Fruit fly (Drosophila melanogaster) whole organism, embryonic: Measurements from ENCODE around the gene kairos.

Source experiments
- Awh ChIP-seq: fragments of 200-800 bp; sonication (Bioruptor generic); IDR thresholded peaks from 2 replicates; pipeline ENCODE4, ENCODE4 v1.3.6; 2022; ENCODE audit warnings: missing biosample characterization, missing genetic modification characterization
- CG11247 ChIP-seq: fragments of 200-800 bp; sonication (Bioruptor generic); IDR thresholded peaks from 2 replicates; pipeline ENCODE4 v1.3.6; 2022; ENCODE audit warnings: missing biosample characterization, missing genetic modification characterization
- CG12155 ChIP-seq: fragments of 200-800 bp; sonication (Bioruptor generic); optimal IDR thresholded peaks from 3 replicates; lab custom pipeline; 2016; ENCODE audit warnings: missing biosample characterization, missing genetic modification characterization
- CG1233 ChIP-seq: fragments of 200-800 bp; sonication (Bioruptor generic); optimal IDR thresholded peaks from 4 replicates; lab custom pipeline; 2018; ENCODE audit warnings: missing biosample characterization, mild to moderate bottlenecking, missing genetic modification characterization
- CG12744 ChIP-seq: fragments of 200-800 bp; sonication (Bioruptor generic); optimal IDR thresholded peaks from 2 replicates; lab custom pipeline; 2016; ENCODE audit warnings: missing biosample characterization, missing genetic modification characterization
- CG15011 ChIP-seq: fragments of 200-800 bp; sonication (Bioruptor generic); optimal IDR thresholded peaks from 3 replicates; lab custom pipeline; 2018; ENCODE audit warnings: missing biosample characterization, mild to moderate bottlenecking, missing genetic modification characterization
- CG1602 ChIP-seq: fragments of 200-800 bp; sonication (Bioruptor generic); optimal IDR thresholded peaks from 3 replicates; lab custom pipeline; 2016; ENCODE audit warnings: missing biosample characterization, missing genetic modification characterization
- CG17829 ChIP-seq: fragments of 200-800 bp; optimal IDR thresholded peaks from 2 replicates; lab custom pipeline; 2019; ENCODE audit warnings: missing biosample characterization, mild to moderate bottlenecking, missing genetic modification characterization, moderate library complexity
- CG18619 ChIP-seq: fragments of 200-800 bp; sonication (Bioruptor generic); optimal IDR thresholded peaks from 3 replicates; lab custom pipeline; 2017; ENCODE audit warnings: missing biosample characterization, mild to moderate bottlenecking, missing genetic modification characterization
- CG2116 ChIP-seq: fragments of 200-800 bp; sonication (Bioruptor generic); optimal IDR thresholded peaks from 3 replicates; lab custom pipeline; 2018; ENCODE audit warnings: missing biosample characterization, mild to moderate bottlenecking, missing genetic modification characterization
- CG2199 ChIP-seq: fragments of 200-800 bp; sonication (Bioruptor generic); IDR thresholded peaks from 3 replicates; pipeline ENCODE4 v1.3.6; 2022; ENCODE audit warnings: missing biosample characterization, missing genetic modification characterization
- CG2712 ChIP-seq: fragments of 200-800 bp; optimal IDR thresholded peaks from 3 replicates; lab custom pipeline; 2019; ENCODE audit warnings: missing biosample characterization, mild to moderate bottlenecking, missing genetic modification characterization, moderate library complexity
- CG31224 ChIP-seq: fragments of 200-800 bp; sonication (Bioruptor generic); IDR thresholded peaks from 2 replicates; pipeline ENCODE4 v1.3.6; 2022; ENCODE audit warnings: missing biosample characterization, missing genetic modification characterization
- CG33557 ChIP-seq: fragments of 200-800 bp; sonication (Bioruptor generic); optimal IDR thresholded peaks from 2 replicates; lab custom pipeline; 2019; ENCODE audit warnings: missing biosample characterization, mild to moderate bottlenecking, missing genetic modification characterization, moderate library complexity
- CG3726 ChIP-seq: fragments of 200-800 bp; sonication (Bioruptor generic); IDR thresholded peaks from 3 replicates; pipeline ENCODE4, ENCODE4 v1.3.6; 2022; ENCODE audit warnings: missing biosample characterization, missing genetic modification characterization
- CG4328 ChIP-seq: fragments of 200-800 bp; sonication (Bioruptor generic); optimal IDR thresholded peaks from 3 replicates; lab custom pipeline; 2017; ENCODE audit warnings: missing biosample characterization, missing genetic modification reagents, missing genetic modification characterization
- CG4617 ChIP-seq: fragments of 200-800 bp; sonication (Bioruptor generic); optimal IDR thresholded peaks from 3 replicates; lab custom pipeline; 2016; ENCODE audit warnings: missing biosample characterization, missing genetic modification characterization, borderline replicate concordance
- CG5953 ChIP-seq: fragments of 200-800 bp; sonication (Bioruptor generic); IDR thresholded peaks from 2 replicates; pipeline ENCODE4 v1.3.6; 2022; ENCODE audit warnings: missing biosample characterization, missing genetic modification characterization
- CG6765 ChIP-seq: fragments of 200-800 bp; sonication (Bioruptor generic); optimal IDR thresholded peaks from 3 replicates; lab custom pipeline; 2017; ENCODE audit warnings: missing biosample characterization, mild to moderate bottlenecking, missing genetic modification characterization
- CG8290 ChIP-seq, 3 experiments: fragments of 200-800 bp; sonication (Bioruptor generic); optimal IDR thresholded peaks; 2 replicates each; lab custom pipeline; 2016 to 2019; ENCODE audit warnings: missing biosample characterization in 3 of 3, missing genetic modification characterization in 3 of 3, mild to moderate bottlenecking in 2 of 3, moderate library complexity in 1 of 3
- Chrac-16 ChIP-seq: fragments of 200-800 bp; sonication (Bioruptor generic); optimal IDR thresholded peaks from 3 replicates; lab custom pipeline; 2016; ENCODE audit warnings: missing biosample characterization, missing genetic modification characterization
- Dfd ChIP-seq, 2 experiments: fragments of >200 bp; optimal IDR thresholded peaks; 2 replicates each; lab custom pipeline; 2017; ENCODE audit warnings: missing biosample characterization in 2 of 2, missing genetic modification characterization in 2 of 2
- Dip2 ChIP-seq: fragments of 200-800 bp; sonication (Bioruptor generic); IDR thresholded peaks from 2 replicates; pipeline ENCODE4 v1.3.6; 2022; ENCODE audit warnings: missing biosample characterization, missing genetic modification characterization
- Fer1 ChIP-seq: fragments of 200-800 bp; sonication (Bioruptor generic); optimal IDR thresholded peaks from 2 replicates; lab custom pipeline; 2017; ENCODE audit warnings: missing biosample characterization, mild to moderate bottlenecking, missing genetic modification characterization
- HLH3B ChIP-seq: fragments of 200-800 bp; sonication (Bioruptor generic); IDR thresholded peaks from 2 replicates; pipeline ENCODE4 v1.3.6; 2022; ENCODE audit warnings: missing biosample characterization, missing genetic modification characterization
- Hand ChIP-seq: fragments of 200-800 bp; sonication (Bioruptor generic); optimal IDR thresholded peaks from 2 replicates; lab custom pipeline; 2017; ENCODE audit warnings: mild to moderate bottlenecking, missing biosample characterization, missing genetic modification reagents, missing genetic modification characterization
- MTF-1 ChIP-seq: fragments of 200-800 bp; sonication (Bioruptor generic); optimal IDR thresholded peaks from 2 replicates; lab custom pipeline; 2018; ENCODE audit warnings: missing biosample characterization, mild to moderate bottlenecking, missing genetic modification characterization, borderline replicate concordance
- Nf-YB ChIP-seq: fragments of 200-800 bp; sonication (Bioruptor generic); optimal IDR thresholded peaks from 3 replicates; lab custom pipeline; 2019; ENCODE audit warnings: missing biosample characterization, mild to moderate bottlenecking, missing genetic modification characterization, moderate library complexity
- NfI ChIP-seq: fragments of 200-800 bp; sonication (Bioruptor generic); optimal IDR thresholded peaks from 3 replicates; lab custom pipeline; 2018; ENCODE audit warnings: missing biosample characterization, mild to moderate bottlenecking, missing genetic modification characterization, moderate library complexity
- Opbp ChIP-seq: fragments of 200-800 bp; sonication (Bioruptor generic); IDR thresholded peaks from 3 replicates; pipeline ENCODE4 v1.3.6; 2022; ENCODE audit warnings: missing biosample characterization, missing genetic modification characterization; ENCODE audit not compliant: partially characterized antibody
- Poxn ChIP-seq: fragments of 200-800 bp; sonication (Bioruptor generic); IDR thresholded peaks from 2 replicates; pipeline ENCODE4 v1.3.6; 2022; ENCODE audit warnings: missing biosample characterization, missing genetic modification characterization
- Sry-δ ChIP-seq: fragments of 200-800 bp; sonication (Bioruptor generic); optimal IDR thresholded peaks from 2 replicates; lab custom pipeline; 2016; ENCODE audit warnings: missing biosample characterization, missing genetic modification characterization
- cas ChIP-seq: fragments of 200-800 bp; sonication (Bioruptor generic); IDR thresholded peaks from 2 replicates; pipeline ENCODE4 v1.3.6; 2022; ENCODE audit warnings: missing biosample characterization, missing genetic modification characterization
- crp ChIP-seq, 2 experiments: fragments of 200-800 bp; sonication (Bioruptor generic); optimal IDR thresholded peaks; 2 replicates in 1 of 2; 3 replicates in 1 of 2; lab custom pipeline; 2017; ENCODE audit warnings: missing biosample characterization in 2 of 2, missing genetic modification characterization in 2 of 2, mild to moderate bottlenecking in 1 of 2, moderate library complexity in 1 of 2
- dati ChIP-seq: fragments of 200-800 bp; sonication (Bioruptor generic); IDR thresholded peaks from 2 replicates; pipeline ENCODE4 v1.3.6; 2022; ENCODE audit warnings: missing biosample characterization, missing genetic modification characterization
- fd64A ChIP-seq: fragments of 200-800 bp; sonication (Bioruptor generic); optimal IDR thresholded peaks from 3 replicates; lab custom pipeline; 2018; ENCODE audit warnings: missing biosample characterization, mild to moderate bottlenecking, missing genetic modification characterization
- fd96Cb ChIP-seq: fragments of 200-800 bp; sonication (Bioruptor generic); optimal IDR thresholded peaks from 2 replicates; lab custom pipeline; 2018; ENCODE audit warnings: missing biosample characterization, mild to moderate bottlenecking, missing genetic modification characterization, moderate library complexity
- gsb ChIP-seq: fragments of 200-800 bp; sonication (Bioruptor generic); IDR thresholded peaks from 2 replicates; pipeline ENCODE4 v1.3.6; 2022; ENCODE audit warnings: missing biosample characterization, missing genetic modification characterization
- kay ChIP-seq: fragments of 200-800 bp; sonication (Bioruptor generic); optimal IDR thresholded peaks from 2 replicates; lab custom pipeline; 2016; ENCODE audit warnings: missing biosample characterization, missing genetic modification characterization
- nom ChIP-seq: fragments of 200-800 bp; sonication (Bioruptor generic); optimal IDR thresholded peaks from 2 replicates; lab custom pipeline; 2017; ENCODE audit warnings: missing biosample characterization, missing genetic modification characterization, mild to moderate bottlenecking, moderate library complexity, missing genetic modification reagents
- pnt ChIP-seq: fragments of 200-800 bp; sonication (Bioruptor generic); optimal IDR thresholded peaks from 3 replicates; lab custom pipeline; 2016; ENCODE audit warnings: missing biosample characterization, missing genetic modification characterization
- repo ChIP-seq: fragments of 200-800 bp; sonication (Bioruptor generic); optimal IDR thresholded peaks from 2 replicates; lab custom pipeline; 2016; ENCODE audit warnings: missing biosample characterization, missing genetic modification characterization
- ro ChIP-seq: fragments of 200-800 bp; sonication (Bioruptor generic); IDR thresholded peaks from 2 replicates; pipeline ENCODE4 v1.3.6; 2022; ENCODE audit warnings: missing biosample characterization, missing genetic modification characterization
- scrt ChIP-seq: fragments of 200-800 bp; sonication (Bioruptor generic); optimal IDR thresholded peaks from 2 replicates; lab custom pipeline; 2018; ENCODE audit warnings: missing biosample characterization, mild to moderate bottlenecking, missing genetic modification characterization, moderate library complexity
- tll ChIP-seq, 2 experiments: fragments of 200-800 bp in 1 of 2; fragments of >200 bp in 1 of 2; sonication (Bioruptor generic) in 1 of 2; optimal IDR thresholded peaks; 2 replicates each; lab custom pipeline; 2017 to 2019; ENCODE audit warnings: missing biosample characterization in 2 of 2, missing genetic modification characterization in 2 of 2, mild to moderate bottlenecking in 1 of 2, moderate library complexity in 1 of 2
- ttk ChIP-seq: fragments of 200-800 bp; sonication (Bioruptor generic); IDR thresholded peaks from 2 replicates; pipeline ENCODE4 v2.1.2; 2022; ENCODE audit warnings: missing biosample characterization, missing genetic modification characterization
- vfl ChIP-seq: fragments of 200-800 bp; sonication (Bioruptor generic); optimal IDR thresholded peaks from 2 replicates; lab custom pipeline; 2016; ENCODE audit warnings: missing biosample characterization, missing genetic modification characterization
- vvl ChIP-seq: fragments of 200-800 bp; sonication (Bioruptor generic); IDR thresholded peaks from 2 replicates; pipeline ENCODE4 v1.3.6; 2022; ENCODE audit warnings: missing biosample characterization, missing genetic modification characterization

kairos gene

dm6 chrX:18297905-18298630 is 57.9 kb downstream of the kairos start (continued):
- TF ChIP-seq CG1602 (GFP tag; lab: Kevin White, UChicago) = no peak
- peak; percentile 75; the same call in 1 of the 2 replicates for TF ChIP-seq Awh (GFP tag; lab: Robert Waterston, UW)
- TF ChIP-seq Opbp (GFP tag; lab: Robert Waterston, UW) = no peak
- no peak for TF ChIP-seq CG17829 (tag; lab: Kevin White, UChicago)
- TF ChIP-seq tll (GFP tag; optimal IDR thresholded peaks at IDR 0.05; lab: Kevin White, UChicago) = peak in 1 of 2 experiments; percentile 4
- no peak for TF ChIP-seq vfl (GFP tag; lab: Kevin White, UChicago)
- no peak for TF ChIP-seq CG2712 (tag; lab: Kevin White, UChicago)
- no peak for TF ChIP-seq Hand (GFP tag; lab: Kevin White, UChicago)
- no peak for TF ChIP-seq vvl
- no peak for TF ChIP-seq cas (GFP tag; lab: Robert Waterston, UW)
- no peak for TF ChIP-seq repo (GFP tag; lab: Kevin White, UChicago)
- TF ChIP-seq CG4328 (GFP tag; lab: Kevin White, UChicago) = no peak
- TF ChIP-seq Sry-δ (GFP tag; lab: Kevin White, UChicago) = no peak
- TF ChIP-seq CG1233 (GFP tag; lab: Kevin White, UChicago) = no peak
- TF ChIP-seq Dfd (GFP tag; optimal IDR thresholded peaks at IDR 0.05; lab: Kevin White, UChicago) = no peak
- TF ChIP-seq Poxn = no peak
- TF ChIP-seq nom (GFP tag; lab: Kevin White, UChicago) = no peak

dm6 chrX:18294031-18294430 is 62.0 kb downstream of the kairos start:
- TF ChIP-seq Dip2 (GFP tag; lab: Robert Waterston, UW) = no peak
- 0 out of 2 replicates have a peak, but pooled peaks have one; percentile 11 for TF ChIP-seq ro (GFP tag; lab: Robert Waterston, UW)
- TF ChIP-seq gsb (GFP tag; lab: Robert Waterston, UW) = peak; percentile 68
- peak; percentile 65; the same call in 1 of the 2 replicates for TF ChIP-seq Awh (GFP tag; lab: Robert Waterston, UW)
- peak; percentile 66 for TF ChIP-seq HLH3B (GFP tag; lab: Robert Waterston, UW)
- TF ChIP-seq CG11247 (GFP tag; lab: Robert Waterston, UW) = peak; percentile 81
- TF ChIP-seq Nf-YB (GFP tag; lab: Kevin White, UChicago) = no peak
- no peak for TF ChIP-seq Fer1 (GFP tag; lab: Kevin White, UChicago)
- TF ChIP-seq Chrac-16 (GFP tag; lab: Kevin White, UChicago) = peak; percentile 44
- peak; percentile 32 for TF ChIP-seq kay (GFP tag; lab: Kevin White, UChicago)
- peak; percentile 69 for TF ChIP-seq CG5953 (GFP tag; lab: Robert Waterston, UW)
- TF ChIP-seq MTF-1 (GFP tag; lab: Kevin White, UChicago) = no peak
- peak; percentile 23 for TF ChIP-seq pnt (GFP tag; lab: Kevin White, UChicago)
- TF ChIP-seq CG31224 (GFP tag; lab: Robert Waterston, UW) = peak; percentile 74
- peak; percentile 22 for TF ChIP-seq CG6765 (GFP tag; lab: Kevin White, UChicago)
- TF ChIP-seq fd96Cb = peak; percentile 63
- peak; percentile 6 for TF ChIP-seq fd64A (GFP tag; lab: Kevin White, UChicago)
- peak; percentile 88 for TF ChIP-seq ttk
- TF ChIP-seq CG18619 (GFP tag; lab: Kevin White, UChicago) = peak; percentile 53
- TF ChIP-seq CG3726 (GFP tag; lab: Robert Waterston, UW) = peak; percentile 48; the same call in 1 of the 3 replicates
- no peak for TF ChIP-seq CG2116 (GFP tag; lab: Kevin White, UChicago)
- no peak for TF ChIP-seq CG33557 (GFP tag; lab: Kevin White, UChicago)
- TF ChIP-seq NfI (GFP tag; lab: Kevin White, UChicago) = peak; percentile 80
- peak; percentile 4 for TF ChIP-seq CG4617
- no peak for TF ChIP-seq CG8290 (GFP tag; optimal IDR thresholded peaks at IDR 0.05; lab: Kevin White, UChicago)
- peak in 1 of 2 experiments; percentile 90 for TF ChIP-seq CG8290 (tag; optimal IDR thresholded peaks at IDR 0.05; lab: Kevin White, UChicago)
- TF ChIP-seq CG12744 (GFP tag; lab: Kevin White, UChicago) = peak; percentile 33
- no peak for TF ChIP-seq CG2199 (GFP tag; lab: Robert Waterston, UW)
- TF ChIP-seq CG15011 (GFP tag; lab: Kevin White, UChicago) = peak; percentile 38
- peak; percentile 44 for TF ChIP-seq scrt (GFP tag; lab: Kevin White, UChicago)
- peak; percentile 53; the same call in 1 of the 2 replicates for TF ChIP-seq dati
- TF ChIP-seq CG12155 (GFP tag; lab: Kevin White, UChicago) = peak; percentile 41
- peak in 1 of 2 experiments; percentile 2 for TF ChIP-seq crp (GFP tag; optimal IDR thresholded peaks at IDR 0.05; lab: Kevin White, UChicago)
